Fruit fly (Drosophila melanogaster): ENCODE measurements around the gene CG5555.

CG5555 gene

dm6 chr3R:19156670-19157402 lies 23.5 kb downstream of the CG5555 start, which contains the start of gene nanos (continued):
- no peak for TF ChIP-seq gce (GFP tag; IDR thresholded peaks at IDR 0.05)
- TF ChIP-seq CG10147 (GFP tag; optimal IDR thresholded peaks at IDR 0.05) = peak; percentile 48
- TF ChIP-seq dpn (GFP tag; optimal IDR thresholded peaks at IDR 0.05) = peak; percentile 75 to 77
- peak; percentile 38 for TF ChIP-seq NK7.1 (GFP tag; optimal IDR thresholded peaks at IDR 0.05)
- TF ChIP-seq CG4820 (GFP tag; optimal IDR thresholded peaks at IDR 0.05) = peak; percentile 55
- no peak for TF ChIP-seq gsb (GFP tag; IDR thresholded peaks at IDR 0.05)
- TF ChIP-seq croc (GFP tag; conservative IDR thresholded peaks at IDR 0.05) = no peak
- no peak for TF ChIP-seq CG6254 (GFP tag; optimal IDR thresholded peaks at IDR 0.05)
- peak; percentile 74 for TF ChIP-seq CG17912 (GFP tag; optimal IDR thresholded peaks at IDR 0.05)
- no peak for TF ChIP-seq ac (GFP tag; optimal IDR thresholded peaks at IDR 0.05)
- TF ChIP-seq bigmax (GFP tag; optimal IDR thresholded peaks at IDR 0.05) = peak; percentile 89
- TF ChIP-seq Neu2 (GFP tag; optimal IDR thresholded peaks at IDR 0.05; ENCODE audit: borderline replicate concordance) = no peak
- TF ChIP-seq mld (GFP tag; IDR thresholded peaks at IDR 0.05; ENCODE audit: partially characterized antibody) = peak; percentile 95
- TF ChIP-seq dmrt99B (tag; optimal IDR thresholded peaks at IDR 0.05) = no peak
- peak; percentile 95 for TF ChIP-seq Sry-δ (GFP tag; optimal IDR thresholded peaks at IDR 0.05)
- peak; percentile 19 for TF ChIP-seq CG10462 (GFP tag; optimal IDR thresholded peaks at IDR 0.05)
- TF ChIP-seq Ets65A (GFP tag) = peak; percentile 96
- peak; percentile 28 for TF ChIP-seq CG16863 (GFP tag; optimal IDR thresholded peaks at IDR 0.05)
- peak; percentile 14 for TF ChIP-seq CG7556 (GFP tag; optimal IDR thresholded peaks at IDR 0.05)
- peak; percentile 64 for TF ChIP-seq CG12391 (tag; optimal IDR thresholded peaks at IDR 0.05)
- TF ChIP-seq ftz-f1 (GFP tag; optimal IDR thresholded peaks at IDR 0.05) = peak; percentile 62
- TF ChIP-seq ro (GFP tag; IDR thresholded peaks at IDR 0.05) = no peak
- TF ChIP-seq dmrt11E (tag; optimal IDR thresholded peaks at IDR 0.05) = no peak
- TF ChIP-seq Dek (tag; optimal IDR thresholded peaks at IDR 0.05) = peak; percentile 61
- peak; percentile 41 for TF ChIP-seq gfzf (GFP tag; optimal IDR thresholded peaks at IDR 0.05)
- no peak for TF ChIP-seq seq (GFP tag; IDR thresholded peaks at IDR 0.05)
- TF ChIP-seq CG15073 (GFP tag; optimal IDR thresholded peaks at IDR 0.05) = no peak
- TF ChIP-seq nau (GFP tag; optimal IDR thresholded peaks at IDR 0.05) = no peak
- TF ChIP-seq toy (GFP tag; IDR thresholded peaks at IDR 0.05) = peak; percentile 12; the same call in 1 of the 2 replicates
- TF ChIP-seq Stat92E (GFP tag; optimal IDR thresholded peaks at IDR 0.05) = no peak
- TF ChIP-seq CG32772 (GFP tag; IDR thresholded peaks at IDR 0.05) = no peak
- peak; percentile 52 for TF ChIP-seq trem (tag; optimal IDR thresholded peaks at IDR 0.05)
- no peak for TF ChIP-seq CG17612 (GFP tag; IDR thresholded peaks at IDR 0.05)
- TF ChIP-seq CG8944 (GFP tag; optimal IDR thresholded peaks at IDR 0.05) = peak; percentile 56
- TF ChIP-seq Deaf1 (tag; optimal IDR thresholded peaks at IDR 0.05) = peak; percentile 15
- TF ChIP-seq E2f1 (GFP tag; IDR thresholded peaks at IDR 0.05) = peak; percentile 83
- no peak for TF ChIP-seq bab2 (GFP tag; optimal IDR thresholded peaks at IDR 0.05)
- peak; percentile 54 for TF ChIP-seq CG1602 (GFP tag; optimal IDR thresholded peaks at IDR 0.05)
- TF ChIP-seq ken (GFP tag; IDR thresholded peaks at IDR 0.05) = peak; percentile 73; the same call in 2 of the 3 replicates
- TF ChIP-seq CG33557 (GFP tag; optimal IDR thresholded peaks at IDR 0.05) = peak; percentile 22
- TF ChIP-seq CG3838 (GFP tag; optimal IDR thresholded peaks at IDR 0.05) = no peak
- TF ChIP-seq Mad (GFP tag; optimal IDR thresholded peaks at IDR 0.05) = peak; percentile 85
